Worm (Caenorhabditis elegans): ENCODE data around the gene W08E12.9.
"Not testable (repeated sequence)": the region's sequence is repeated elsewhere in the genome, so short reads cannot be mapped to it uniquely, and the experiment has no call there.

Gene W08E12.9

ce11 chrIV:3302058-3302457, 5.3 kb downstream of the W08E12.9 start, which contains the start of gene W08E12.4:
TSS of gene W08E12.4 (plus strand) at chrIV:3302358.
- not testable (repeated sequence) for TF ChIP-seq unc-62 (GFP tag; optimal IDR thresholded peaks at IDR 0.05)

ce11 chrIV:3300492-3300891, 6.9 kb downstream of the W08E12.9 start, which contains the start of gene W08E12.5:
TSS of gene W08E12.5 (plus strand) at chrIV:3300792.
- no peak for TF ChIP-seq unc-62 (GFP tag; optimal IDR thresholded peaks at IDR 0.05)

ce11 chrIV:3299229-3299628, 8.1 kb downstream of the W08E12.9 start:
- TF ChIP-seq unc-62 (GFP tag; optimal IDR thresholded peaks at IDR 0.05) = no peak

DNA sequence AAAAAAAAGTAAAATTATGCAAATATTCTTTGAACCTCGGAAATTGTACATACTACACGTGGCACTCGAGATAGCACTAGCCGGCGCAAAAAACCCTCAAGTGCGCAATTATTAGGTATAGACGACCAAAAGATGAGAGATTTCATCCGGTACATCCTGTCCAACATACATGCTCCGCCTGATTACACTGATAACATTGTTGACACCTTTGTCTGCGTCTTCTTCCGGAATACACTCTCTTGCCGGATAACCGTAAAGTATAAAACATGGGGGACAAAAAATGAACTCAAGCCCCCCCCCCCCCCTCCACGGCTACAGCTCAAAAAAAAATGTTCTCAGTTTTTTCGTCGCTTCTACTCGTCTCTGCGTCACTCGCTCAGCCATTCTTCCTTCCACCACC, 9.1 kb downstream of the W08E12.9 start, which contains the start of gene W08E12.6:
Gene W08E12.6 (plus strand): TSS at position 301 of the 400 bp plus-strand sequence.
- no peak for TF ChIP-seq unc-62 (GFP tag; optimal IDR thresholded peaks at IDR 0.05)

ce11 chrIV:3296578-3297549, 10.5 kb downstream of the W08E12.9 start:
- no peak for TF ChIP-seq unc-62 (GFP tag; optimal IDR thresholded peaks at IDR 0.05)

ce11 chrIV:3294553-3295185, 12.7 kb downstream of the W08E12.9 start, which contains the start of gene W08E12.7:
TSS of gene W08E12.7 (plus strand) at chrIV:3295135.
- TF ChIP-seq unc-62 (GFP tag; optimal IDR thresholded peaks at IDR 0.05) = no peak

DNA sequence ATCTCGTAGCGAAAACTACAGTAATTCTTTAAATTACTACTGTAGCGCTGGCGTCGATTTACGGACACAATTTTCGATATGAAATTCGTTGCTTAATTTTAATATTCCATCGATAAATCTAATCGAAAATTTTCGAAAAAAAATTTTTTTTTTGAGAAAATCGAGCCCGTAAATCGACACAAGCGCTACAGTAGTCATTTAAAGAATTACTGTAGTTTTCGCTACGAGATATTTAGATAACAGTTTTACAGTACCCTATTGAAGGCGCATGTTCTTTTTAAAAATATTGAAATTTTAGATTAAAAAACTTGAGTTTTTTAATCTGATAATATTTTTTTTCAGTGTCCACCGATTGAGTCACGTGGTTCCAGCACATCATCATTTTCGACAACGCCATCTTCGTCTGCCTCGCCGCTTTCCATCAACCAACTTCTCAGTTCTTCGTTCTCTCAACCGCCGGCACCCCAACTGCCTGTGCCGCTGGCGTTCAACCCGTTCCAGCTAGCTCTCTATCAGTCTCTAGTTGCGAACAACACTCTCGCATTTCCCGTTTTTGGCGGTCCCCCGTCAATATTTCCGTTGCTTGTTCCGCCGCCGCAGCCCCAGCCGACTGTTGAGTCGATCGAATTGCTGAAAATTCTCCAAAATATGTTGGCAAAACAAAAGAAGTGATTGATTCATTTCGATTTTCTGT, 13.4 kb downstream of the W08E12.9 start:
- no peak for TF ChIP-seq unc-62 (GFP tag; optimal IDR thresholded peaks at IDR 0.05)

DNA sequence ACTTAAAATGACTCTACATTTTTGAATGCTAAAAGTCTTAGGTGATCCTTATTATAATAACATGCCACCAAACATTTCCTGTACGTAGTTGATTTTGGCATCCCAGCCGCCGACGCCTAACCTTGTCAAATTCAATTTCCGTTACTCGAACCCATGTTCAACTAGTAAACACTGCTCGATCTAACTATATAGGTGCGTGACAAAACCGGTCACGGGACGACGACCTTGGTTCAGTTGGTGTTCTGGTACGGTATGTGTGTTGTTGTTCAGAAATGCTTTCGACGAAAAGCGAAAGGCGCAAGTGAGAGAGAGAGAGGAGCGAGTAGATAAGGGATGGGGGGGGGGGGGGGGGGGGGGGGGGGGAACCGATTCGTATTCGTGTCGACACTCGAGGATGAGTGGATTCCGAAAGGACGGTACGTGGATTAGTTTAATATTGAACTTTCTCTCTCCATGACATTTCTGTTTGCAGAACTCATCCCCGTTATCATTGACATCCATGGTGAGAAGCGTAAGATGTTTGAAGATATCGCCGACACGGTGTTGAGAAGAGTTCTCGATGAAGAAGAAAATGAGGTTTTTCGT, 15.3 kb downstream of the W08E12.9 start, which contains the start of gene W08E12.8:
Gene W08E12.8 (plus strand): TSS at position 395 of the 585 bp plus-strand sequence.
- TF ChIP-seq unc-62 (GFP tag; optimal IDR thresholded peaks at IDR 0.05) = no peak

DNA sequence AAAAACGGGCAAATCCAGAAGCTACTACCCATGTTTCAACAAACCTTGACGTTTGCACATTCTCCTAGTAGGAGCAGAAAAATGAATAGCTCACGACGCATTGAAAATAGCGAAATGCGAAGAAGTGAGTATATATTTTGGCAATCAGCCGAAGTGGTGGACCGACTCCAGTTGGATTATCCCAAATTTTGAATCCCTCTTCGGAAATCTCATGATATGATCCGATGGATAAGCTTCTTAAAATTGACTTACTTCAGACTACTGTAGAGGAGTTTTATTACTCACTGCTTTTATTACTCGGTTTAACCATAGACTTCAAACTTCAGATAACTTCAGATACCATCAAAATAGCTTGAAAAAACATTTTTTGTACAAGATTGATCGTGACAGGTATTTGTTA, 18.1 kb downstream of the W08E12.9 start, which contains the start of gene gcy-23:
Gene gcy-23 (minus strand): TSS at position 101 of the 400 bp plus-strand sequence.
- TF ChIP-seq unc-62 (GFP tag; optimal IDR thresholded peaks at IDR 0.05) = no peak

DNA sequence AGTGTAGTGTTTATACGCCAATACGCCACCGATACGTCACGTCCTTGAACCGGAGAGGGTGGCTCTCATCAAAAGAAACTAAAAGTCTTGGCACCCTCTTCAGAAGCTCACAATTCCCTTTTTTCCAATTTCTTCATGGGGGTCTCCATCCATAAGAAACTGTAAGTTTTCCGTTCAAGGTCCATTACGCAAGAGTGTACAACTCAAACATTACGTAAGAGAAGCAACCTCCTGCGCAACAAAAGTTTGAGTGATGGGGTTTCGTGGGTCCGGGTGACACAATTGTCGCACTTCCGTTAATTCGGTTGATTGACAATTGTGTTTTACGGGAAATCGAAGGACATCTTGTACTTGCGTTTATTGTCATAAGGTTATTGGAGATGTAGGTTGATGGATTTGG, 28.5 kb downstream of the W08E12.9 start:
- no peak for TF ChIP-seq unc-62 (GFP tag; optimal IDR thresholded peaks at IDR 0.05)

DNA sequence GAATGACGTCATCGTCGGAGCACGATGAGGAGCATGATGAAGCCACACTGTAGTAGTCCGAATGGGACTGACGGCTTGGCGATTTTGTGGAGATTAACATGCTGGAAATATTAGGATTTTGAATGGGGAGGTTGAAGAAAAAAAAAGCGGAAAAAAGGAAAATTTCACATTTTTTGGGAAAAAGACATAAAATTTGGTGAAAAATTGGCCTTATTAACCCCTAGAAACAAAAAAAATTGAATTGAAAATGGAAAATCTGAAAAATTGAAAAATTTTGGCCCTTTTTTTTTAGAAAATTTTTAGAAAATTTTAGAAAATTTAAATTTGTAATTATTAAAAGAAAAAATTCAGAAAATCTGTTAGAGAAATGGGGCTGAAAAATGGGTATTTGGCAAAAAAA, 34.1 kb downstream of the W08E12.9 start, which contains the start of gene T26C12.3:
Gene T26C12.3 (minus strand): TSS at position 101 of the 400 bp plus-strand sequence.
- TF ChIP-seq unc-62 (GFP tag; optimal IDR thresholded peaks at IDR 0.05) = no peak

- TF ChIP-seq unc-62 (GFP tag; optimal IDR thresholded peaks at IDR 0.05) = no peak
Measured at ce11 chrIV:3271342-3271741, 36.0 kb downstream of the W08E12.9 start.

DNA sequence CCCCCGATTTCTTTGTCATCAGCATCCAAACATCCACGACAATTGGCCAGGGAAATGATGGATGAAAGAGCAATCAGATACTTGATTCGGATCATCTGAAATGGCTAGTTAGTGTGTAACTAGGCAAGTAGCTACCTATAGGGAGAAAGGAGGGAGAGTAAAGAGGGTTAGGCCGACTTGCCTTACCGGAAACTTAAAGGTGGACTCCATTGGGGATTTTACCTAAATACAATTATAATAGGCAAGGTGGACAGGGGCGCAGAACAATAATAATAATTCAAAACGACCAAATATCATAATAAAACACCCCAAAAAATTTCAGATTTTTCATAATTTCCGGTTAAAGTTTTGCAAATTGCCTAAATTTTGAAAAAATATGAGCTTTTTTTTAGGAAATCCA, 39.8 kb downstream of the W08E12.9 start, which contains the start of gene clec-173:
Gene clec-173 (minus strand): TSS at position 101 of the 400 bp plus-strand sequence.
- TF ChIP-seq unc-62 (GFP tag; optimal IDR thresholded peaks at IDR 0.05) = no peak

DNA sequence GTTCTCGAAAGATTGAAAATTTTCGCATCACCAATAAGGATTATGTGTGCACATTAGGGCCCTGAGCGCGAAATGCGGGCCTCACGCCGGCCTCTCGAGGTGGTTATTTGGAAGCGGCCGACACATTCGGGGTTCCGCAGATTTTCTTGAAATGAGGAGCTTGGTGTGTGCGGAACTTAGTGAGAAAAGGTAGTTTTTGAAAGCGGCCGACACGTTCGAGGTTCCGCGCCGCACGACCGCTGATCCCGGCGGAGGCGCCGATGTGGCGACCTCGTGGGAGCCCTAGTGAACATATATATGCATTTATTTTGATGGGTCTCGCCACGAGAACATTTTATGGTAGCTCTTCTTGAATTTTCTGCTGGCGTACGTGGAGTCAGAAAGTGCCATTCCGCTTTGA, 40.5 kb downstream of the W08E12.9 start:
- no peak for TF ChIP-seq unc-62 (GFP tag; optimal IDR thresholded peaks at IDR 0.05)

DNA sequence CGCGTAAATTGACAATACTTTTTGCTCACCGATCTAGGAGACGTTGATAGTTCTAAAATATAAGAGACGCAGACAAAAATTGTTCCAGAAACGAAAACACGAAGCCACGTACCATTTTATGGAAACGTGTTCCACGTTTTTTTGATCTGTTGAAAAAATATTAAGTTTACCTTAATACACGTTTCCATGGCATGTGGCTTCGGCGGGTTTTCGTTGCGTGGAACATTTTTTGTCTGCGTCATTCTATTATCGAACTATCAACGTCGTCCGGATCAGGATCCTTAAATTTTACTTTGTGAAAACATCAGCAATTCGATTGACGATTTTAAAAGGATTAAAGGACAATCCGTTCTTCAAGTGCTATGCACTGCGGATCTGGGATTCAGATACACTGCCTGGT, 41.7 kb downstream of the W08E12.9 start, which contains the start of gene T26C12.2:
Gene T26C12.2 (minus strand): TSS at position 101 of the 400 bp plus-strand sequence.
- no peak for TF ChIP-seq unc-62 (GFP tag; optimal IDR thresholded peaks at IDR 0.05)

Data from whole organism, dauer.